Worm (Caenorhabditis elegans): ENCODE results near the gene W09D6.5.

The W09D6.5 gene

ce11 chrIII:11070210-11070609 lies 18.1 kb upstream of the W09D6.5 start:
- TF ChIP-seq him-1 (tag; optimal IDR thresholded peaks at IDR 0.05) (no peak), W03F9.2 (tag; optimal IDR thresholded peaks at IDR 0.05) (no peak), dao-5 (tag; optimal IDR thresholded peaks at IDR 0.05) (no peak)

DNA sequence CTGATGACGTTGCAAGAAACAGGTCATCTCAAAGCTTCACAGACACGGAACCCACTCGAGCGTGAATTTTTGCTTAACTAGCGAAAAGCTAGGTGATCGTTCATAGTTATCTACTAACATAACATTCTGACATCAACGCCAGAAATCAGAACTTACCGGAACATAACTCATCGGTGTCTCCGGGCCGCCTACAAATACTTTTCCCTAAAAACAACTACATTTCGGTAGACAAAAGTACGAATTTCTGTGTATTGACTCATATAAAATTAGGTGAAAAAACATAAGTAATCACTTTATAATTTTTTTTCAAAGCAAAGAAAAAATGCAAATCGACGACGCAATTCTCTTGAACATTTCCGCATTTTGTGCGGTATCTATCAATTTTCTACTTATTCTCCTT lies 14.1 kb upstream of the W09D6.5 start, which contains the start of gene str-261:
Gene str-261, plus strand, starts transcription at position 301 of the 400 bp plus-strand sequence.
- TF ChIP-seq dao-5 (tag; optimal IDR thresholded peaks at IDR 0.05): no peak
- TF ChIP-seq him-1 (tag; optimal IDR thresholded peaks at IDR 0.05): no peak
- TF ChIP-seq W03F9.2 (tag; optimal IDR thresholded peaks at IDR 0.05): no peak

DNA sequence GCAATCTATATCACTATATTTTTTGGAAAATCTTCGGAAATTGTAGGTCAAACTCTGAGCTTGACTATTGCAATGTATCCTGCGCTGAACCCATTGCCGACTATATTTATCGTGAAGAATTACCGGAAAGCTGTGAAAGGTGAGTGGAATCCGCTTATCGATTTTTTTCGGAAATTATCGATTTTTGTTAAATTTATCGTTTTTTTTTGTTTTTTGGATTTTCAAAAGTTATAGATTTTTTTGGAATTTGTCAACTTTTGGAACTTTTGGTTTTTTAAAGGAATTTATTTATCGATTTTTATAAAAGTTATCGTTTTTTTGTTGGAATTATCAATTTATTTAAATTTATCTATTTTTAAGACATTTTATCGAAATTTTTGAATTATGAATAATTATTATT lies 11.5 kb upstream of the W09D6.5 start:
- TF ChIP-seq him-1 (tag; optimal IDR thresholded peaks at IDR 0.05) (no peak), W03F9.2 (tag; optimal IDR thresholded peaks at IDR 0.05) (no peak), dao-5 (tag; optimal IDR thresholded peaks at IDR 0.05) (no peak)

- no peak for TF ChIP-seq dao-5 (tag; optimal IDR thresholded peaks at IDR 0.05)
These were observed 10.9 kb upstream of the W09D6.5 start, which contains the start of gene str-246 for ce11 chrIII:11077404-11077803. Gene str-246, plus strand, starts transcription at chrIII:11077704.

- TF ChIP-seq W03F9.2 (tag; optimal IDR thresholded peaks at IDR 0.05) (no peak), dao-5 (tag; optimal IDR thresholded peaks at IDR 0.05) (no peak), him-1 (tag; optimal IDR thresholded peaks at IDR 0.05) (no peak)
These were observed 8.8 kb upstream of the W09D6.5 start, which contains the start of gene W09D6.4 for ce11 chrIII:11079445-11079844. Gene W09D6.4, plus strand, starts transcription at chrIII:11079745.

DNA sequence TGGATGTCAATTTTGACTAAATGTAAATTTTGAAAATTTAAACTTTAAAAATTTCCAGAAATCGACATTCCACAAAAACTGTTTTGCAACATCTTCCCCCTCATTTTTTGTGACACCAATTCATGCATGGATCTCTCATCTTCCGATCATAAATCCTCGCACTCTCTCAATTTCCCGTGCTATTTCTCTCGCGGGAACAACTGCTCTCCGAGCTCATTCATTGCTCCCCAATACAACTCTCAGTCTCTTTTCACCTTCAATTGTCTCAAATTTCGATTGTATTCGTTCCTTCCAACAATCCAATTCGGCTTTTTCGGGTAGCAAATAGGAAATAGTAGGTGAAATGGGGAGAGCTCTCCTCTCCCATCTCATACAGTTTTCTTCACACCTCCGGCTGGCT lies 5.7 kb upstream of the W09D6.5 start:
- TF ChIP-seq him-1 (tag; optimal IDR thresholded peaks at IDR 0.05): no peak
- no peak for TF ChIP-seq W03F9.2 (tag; optimal IDR thresholded peaks at IDR 0.05)
- no peak for TF ChIP-seq dao-5 (tag; optimal IDR thresholded peaks at IDR 0.05)

ce11 chrIII:11083993-11084392 lies 4.3 kb upstream of the W09D6.5 start:
- TF ChIP-seq W03F9.2 (tag; optimal IDR thresholded peaks at IDR 0.05) (no peak), him-1 (tag; optimal IDR thresholded peaks at IDR 0.05) (no peak), dao-5 (tag; optimal IDR thresholded peaks at IDR 0.05) (no peak)

DNA sequence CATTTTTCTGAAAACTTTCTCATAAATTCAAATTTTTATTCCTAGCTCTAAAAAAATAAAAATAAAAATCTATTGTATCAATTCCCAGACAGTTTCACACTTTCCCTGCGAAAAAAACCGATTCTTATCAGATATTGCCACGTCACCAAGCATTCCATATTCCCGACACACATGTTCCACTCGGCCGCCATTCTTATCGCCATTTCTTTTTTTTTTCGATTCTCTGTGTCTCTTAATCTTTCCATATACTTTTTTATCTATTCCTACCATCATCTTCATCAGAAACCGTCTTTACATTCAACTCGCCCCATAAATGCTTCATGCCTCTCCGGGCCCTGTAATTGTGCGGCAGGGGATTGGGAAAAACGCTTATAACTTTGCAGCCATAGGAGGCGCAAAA lies 845 bp upstream of the W09D6.5 start:
- TF ChIP-seq him-1 (tag; optimal IDR thresholded peaks at IDR 0.05): no peak
- TF ChIP-seq W03F9.2 (tag; optimal IDR thresholded peaks at IDR 0.05): peak; percentile 24

DNA sequence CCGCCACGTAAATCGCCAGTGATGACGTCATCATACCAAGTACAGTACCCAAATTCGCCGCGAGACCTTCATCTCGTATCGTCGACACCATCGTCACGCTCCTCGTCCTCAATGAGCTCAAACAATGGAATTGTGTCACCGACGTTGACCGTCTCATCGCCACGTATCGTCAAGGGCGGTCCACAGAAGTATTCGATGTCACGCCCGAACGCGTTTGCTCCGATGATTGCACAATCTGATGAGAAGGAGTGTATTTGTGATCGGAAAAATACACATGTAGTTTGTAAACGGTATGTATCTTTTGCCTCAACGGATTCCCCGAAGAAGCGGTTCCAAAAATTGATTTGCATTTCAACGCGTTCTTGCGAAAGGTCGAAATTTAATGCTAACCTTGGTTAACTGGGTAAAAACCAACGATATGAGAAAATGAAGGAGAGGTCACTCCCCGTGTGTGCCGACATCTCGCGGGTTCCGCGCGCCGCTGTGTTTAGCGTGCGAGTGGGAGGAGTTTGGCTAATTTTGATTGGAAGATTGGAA lies 1.9 kb downstream of the W09D6.5 start:
- no peak for TF ChIP-seq him-1 (tag; optimal IDR thresholded peaks at IDR 0.05)
- peak; percentile 35 for TF ChIP-seq W03F9.2 (tag; optimal IDR thresholded peaks at IDR 0.05)
- no peak for TF ChIP-seq dao-5 (tag; optimal IDR thresholded peaks at IDR 0.05)

DNA sequence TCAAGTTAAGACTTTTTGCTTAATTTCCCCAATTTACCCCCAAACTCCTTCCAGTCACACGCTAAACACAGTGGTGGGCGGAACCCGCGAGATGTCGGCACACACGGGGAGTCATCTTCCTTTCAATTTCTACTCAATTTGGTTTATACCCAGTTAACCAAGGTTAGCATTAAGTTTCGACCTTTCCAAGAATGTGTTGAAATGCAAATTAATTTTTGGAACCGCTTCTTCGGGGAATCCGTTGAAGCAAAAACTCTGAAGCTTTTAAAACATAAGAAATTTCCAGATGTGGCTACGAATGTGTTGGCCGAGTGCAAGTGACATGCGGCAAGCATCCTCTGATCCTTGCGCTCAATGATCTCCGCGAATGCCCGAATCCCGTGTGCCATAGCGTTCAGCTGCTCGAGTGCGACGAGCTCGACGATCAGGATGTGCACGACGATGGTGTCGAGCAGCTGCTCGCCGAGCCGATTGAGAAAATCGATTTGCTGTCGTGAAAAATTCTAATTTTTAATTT lies 2.6 kb downstream of the W09D6.5 start:
- TF ChIP-seq W03F9.2 (tag; optimal IDR thresholded peaks at IDR 0.05): no peak
- no peak for TF ChIP-seq him-1 (tag; optimal IDR thresholded peaks at IDR 0.05)
- TF ChIP-seq dao-5 (tag; optimal IDR thresholded peaks at IDR 0.05): no peak

DNA sequence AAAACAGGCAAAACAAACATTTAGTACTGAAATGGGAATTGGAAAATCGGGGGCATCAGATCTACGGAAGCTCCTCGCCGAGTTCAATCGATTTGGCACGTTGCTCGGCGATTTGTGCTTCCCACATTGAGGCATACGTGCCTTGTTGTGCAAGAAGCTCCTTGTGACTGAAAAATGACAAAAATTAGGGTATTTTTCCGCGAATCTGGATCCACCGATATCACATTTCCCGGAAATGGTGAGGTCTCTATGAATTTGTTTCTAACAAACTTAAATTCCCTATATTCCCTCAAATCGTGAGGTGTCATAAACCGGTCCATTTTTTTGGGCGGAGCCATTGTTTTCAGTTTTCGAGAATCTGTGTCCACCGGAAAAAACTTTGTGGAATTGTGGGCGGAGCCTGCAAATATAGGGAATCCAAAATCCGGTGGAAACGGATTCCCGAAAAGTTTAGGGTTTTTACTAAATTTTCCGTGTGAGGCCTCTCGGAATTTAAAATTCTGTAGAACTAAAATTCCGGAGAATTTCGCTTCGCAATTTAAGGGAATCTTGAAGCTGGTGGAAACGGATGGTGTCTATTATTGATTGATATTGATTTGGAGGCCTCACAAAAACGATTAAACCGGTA lies 3.5 kb downstream of the W09D6.5 start:
- TF ChIP-seq him-1 (tag; optimal IDR thresholded peaks at IDR 0.05) (no peak), W03F9.2 (tag; optimal IDR thresholded peaks at IDR 0.05) (no peak), dao-5 (tag; optimal IDR thresholded peaks at IDR 0.05) (no peak)

- no peak for TF ChIP-seq dao-5 (tag; optimal IDR thresholded peaks at IDR 0.05)
- TF ChIP-seq W03F9.2 (tag; optimal IDR thresholded peaks at IDR 0.05): no peak
- TF ChIP-seq him-1 (tag; optimal IDR thresholded peaks at IDR 0.05): no peak
These were observed 5.2 kb downstream of the W09D6.5 start for ce11 chrIII:11093489-11093888.

ce11 chrIII:11095687-11096086 lies 7.4 kb downstream of the W09D6.5 start:
- TF ChIP-seq W03F9.2 (tag; optimal IDR thresholded peaks at IDR 0.05): no peak
- no peak for TF ChIP-seq him-1 (tag; optimal IDR thresholded peaks at IDR 0.05)
- no peak for TF ChIP-seq dao-5 (tag; optimal IDR thresholded peaks at IDR 0.05)

ce11 chrIII:11099864-11100263 lies 11.6 kb downstream of the W09D6.5 start, which contains the start of gene hmt-1:
Gene hmt-1, minus strand, starts transcription at chrIII:11099964.
- no peak for TF ChIP-seq him-1 (tag; optimal IDR thresholded peaks at IDR 0.05)
- TF ChIP-seq dao-5 (tag; optimal IDR thresholded peaks at IDR 0.05): no peak
- TF ChIP-seq W03F9.2 (tag; optimal IDR thresholded peaks at IDR 0.05): no peak

ce11 chrIII:11101246-11101645 lies 13.0 kb downstream of the W09D6.5 start:
- TF ChIP-seq him-1 (tag; optimal IDR thresholded peaks at IDR 0.05) (no peak), dao-5 (tag; optimal IDR thresholded peaks at IDR 0.05) (no peak), W03F9.2 (tag; optimal IDR thresholded peaks at IDR 0.05) (no peak)

All from whole organism, L4/young adult.